Worm (Caenorhabditis elegans): Measurements from ENCODE around the gene F57G12.2.

- TF ChIP-seq nhr-76 (tag; optimal IDR thresholded peaks at IDR 0.05): no peak
- no peak for TF ChIP-seq unc-62 (GFP tag; optimal IDR thresholded peaks at IDR 0.05)
- TF ChIP-seq ztf-4 (tag; optimal IDR thresholded peaks at IDR 0.05): no peak
- no peak for TF ChIP-seq ama-1 (optimal IDR thresholded peaks at IDR 0.05)
- no peak for TF ChIP-seq elt-3 (tag; optimal IDR thresholded peaks at IDR 0.05)
Observed at ce11 chrX:12207078-12207477, 47.2 kb upstream of the F57G12.2 start.

Data from whole organism, L3 larva.